Worm (Caenorhabditis elegans) whole organism, young adult: ENCODE measurements around the gene ndua-12.
A peak's percentile ranks its signal among the peaks of the same experiment; 100 is the strongest.

Source experiments
- B0019.2 ChIP-seq: fragments of 200-800 bp; sonication (Bioruptor generic); conservative IDR thresholded peaks from 2 replicates; pipeline ENCODE4 v1.3.6; 2022; ENCODE audit warnings: missing genetic modification reagents, missing genetic modification characterization, missing compliant biosample characterization
- B0336.3 ChIP-seq: fragments of 200-800 bp; sonication (Bioruptor generic); IDR thresholded peaks from 2 replicates; pipeline ENCODE4 v1.3.6; 2022; ENCODE audit warnings: missing genetic modification characterization, missing compliant biosample characterization
- C06A6.2 ChIP-seq: fragments of 200-800 bp; sonication (Bioruptor generic); conservative IDR thresholded peaks from 2 replicates; pipeline ENCODE4 v1.3.6; 2022; ENCODE audit warnings: missing genetic modification characterization, missing compliant biosample characterization
- F10E7.11 ChIP-seq: sonication (generic microtip); optimal IDR thresholded peaks from 2 replicates; lab custom pipeline; 2017; ENCODE audit warnings: mild to moderate bottlenecking, missing genetic modification characterization, moderate library complexity, missing compliant biosample characterization
- F23B12.7 ChIP-seq: sonication (generic microtip); optimal IDR thresholded peaks from 2 replicates; lab custom pipeline; 2017; ENCODE audit warnings: missing genetic modification characterization, mild to moderate bottlenecking, missing compliant biosample characterization, antibody characterized with exemption, moderate library complexity; ENCODE audit not compliant: insufficient read depth
- F33H1.4 ChIP-seq: fragments of 200-800 bp; sonication (Bioruptor generic); IDR thresholded peaks from 2 replicates; pipeline ENCODE4 v1.3.6; 2022; ENCODE audit warnings: missing genetic modification reagents, missing genetic modification characterization, missing compliant biosample characterization
- F37B4.10 ChIP-seq: fragments of 200-800 bp; sonication (Bioruptor generic); IDR thresholded peaks from 2 replicates; pipeline ENCODE4 v1.3.6; 2022; ENCODE audit warnings: missing genetic modification characterization, missing compliant biosample characterization
- F49E8.2 ChIP-seq: sonication (generic microtip); optimal IDR thresholded peaks from 3 replicates; lab custom pipeline; 2017; ENCODE audit warnings: missing genetic modification characterization, mild to moderate bottlenecking, missing compliant biosample characterization, antibody characterized with exemption, moderate library complexity; ENCODE audit not compliant: insufficient read depth
- F57A8.1 ChIP-seq: fragments of 200-800 bp; sonication (Bioruptor generic); optimal IDR thresholded peaks from 2 replicates; lab custom pipeline; 2018; ENCODE audit warnings: mild to moderate bottlenecking, missing genetic modification characterization, moderate library complexity, missing compliant biosample characterization
- F57C9.4 ChIP-seq: sonication (generic microtip); optimal IDR thresholded peaks from 2 replicates; lab custom pipeline; 2017; ENCODE audit warnings: mild to moderate bottlenecking, missing genetic modification characterization, missing compliant biosample characterization
- Y53G8AR.9 ChIP-seq: fragments of 200-800 bp; sonication (Bioruptor generic); conservative IDR thresholded peaks from 2 replicates; pipeline ENCODE4 v1.3.6; 2022; ENCODE audit warnings: missing genetic modification reagents, missing genetic modification characterization, missing compliant biosample characterization
- Y56A3A.18 ChIP-seq: fragments of 200-800 bp; sonication (Bioruptor generic); IDR thresholded peaks from 2 replicates; pipeline ENCODE4 v1.3.6; 2022; ENCODE audit warnings: missing genetic modification reagents, missing genetic modification characterization, missing compliant biosample characterization
- athp-1 ChIP-seq: sonication (generic microtip); optimal IDR thresholded peaks from 2 replicates; lab custom pipeline; 2017; ENCODE audit warnings: mild to moderate bottlenecking, missing genetic modification characterization, missing compliant biosample characterization
- attf-3 ChIP-seq: fragments of 200-800 bp; sonication (Bioruptor generic); conservative IDR thresholded peaks from 2 replicates; pipeline ENCODE4 v1.3.6; 2022; ENCODE audit warnings: missing genetic modification reagents, missing genetic modification characterization, missing compliant biosample characterization
- cebp-1 ChIP-seq, 2 experiments: fragments of 200-800 bp in 1 of 2; sonication (Bioruptor generic) in 1 of 2; sonication (generic microtip) in 1 of 2; IDR thresholded peaks in 1 of 2; optimal IDR thresholded peaks in 1 of 2; 2 replicates each; pipeline versions ENCODE4 v1.3.6 to Lab custom; 2017 to 2022; ENCODE audit warnings: missing compliant biosample characterization in 2 of 2, missing genetic modification characterization in 2 of 2, mild to moderate bottlenecking in 1 of 2, missing genetic modification reagents in 1 of 2, moderate library complexity in 1 of 2
- ceh-58 ChIP-seq: fragments of 200-800 bp; sonication (Bioruptor generic); IDR thresholded peaks from 2 replicates; pipeline ENCODE4 v1.3.6; 2022; ENCODE audit warnings: missing genetic modification characterization, missing compliant biosample characterization
- chd-7 ChIP-seq: sonication (generic microtip); optimal IDR thresholded peaks from 2 replicates; lab custom pipeline; 2016; ENCODE audit warnings: mild to moderate bottlenecking, missing genetic modification characterization, moderate library complexity, missing compliant biosample characterization
- die-1 ChIP-seq: sonication (generic microtip); optimal IDR thresholded peaks from 2 replicates; lab custom pipeline; 2016; ENCODE audit warnings: missing genotype, mild to moderate bottlenecking, missing genetic modification characterization, missing compliant biosample characterization
- dpff-1 ChIP-seq: sonication (generic microtip); optimal IDR thresholded peaks from 2 replicates; lab custom pipeline; 2017; ENCODE audit warnings: mild to moderate bottlenecking, missing genetic modification characterization, missing compliant biosample characterization
- dpl-1 ChIP-seq: fragments of 150-350 bp; optimal IDR thresholded peaks from 2 replicates; lab custom pipeline; 2014; ENCODE audit warnings: missing biosample characterization, missing genetic modification reagents, missing genetic modification characterization
- efl-1 ChIP-seq: fragments of 150-350 bp; optimal IDR thresholded peaks from 2 replicates; lab custom pipeline; 2014; ENCODE audit warnings: missing biosample characterization, missing genetic modification reagents, missing genetic modification characterization
- fkh-3 ChIP-seq: sonication (generic microtip); optimal IDR thresholded peaks from 2 replicates; lab custom pipeline; 2016; ENCODE audit warnings: mild to moderate bottlenecking, missing genetic modification characterization, missing compliant biosample characterization
- hmg-1.2 ChIP-seq: fragments of 200-800 bp; sonication (Bioruptor generic); IDR thresholded peaks from 2 replicates; pipeline ENCODE4 v1.3.6; 2022; ENCODE audit warnings: missing genetic modification reagents, missing genetic modification characterization, missing compliant biosample characterization
- hrde-1 ChIP-seq: sonication (generic microtip); optimal IDR thresholded peaks from 2 replicates; lab custom pipeline; 2016; ENCODE audit warnings: missing genetic modification characterization, mild to moderate bottlenecking, missing compliant biosample characterization, moderate library complexity, missing genotype, missing genetic modification reagents, borderline replicate concordance
- hsf-1 ChIP-seq: fragments of 200-800 bp; sonication (Bioruptor generic); IDR thresholded peaks from 2 replicates; pipeline ENCODE4 v1.3.6; 2022; ENCODE audit warnings: missing genetic modification reagents, missing genetic modification characterization, missing compliant biosample characterization
- let-607 ChIP-seq, 2 experiments: fragments of 200-800 bp in 1 of 2; sonication (Bioruptor generic) in 1 of 2; sonication (generic microtip) in 1 of 2; optimal IDR thresholded peaks; 2 replicates each; lab custom pipeline; 2016 to 2018; ENCODE audit warnings: mild to moderate bottlenecking in 2 of 2, missing compliant biosample characterization in 2 of 2, missing genetic modification characterization in 2 of 2, moderate library complexity in 2 of 2, missing genotype in 1 of 2
- lin-26 ChIP-seq: fragments of 200-800 bp; sonication (Bioruptor generic); IDR thresholded peaks from 2 replicates; pipeline ENCODE4 v1.3.6; 2022; ENCODE audit warnings: missing genetic modification reagents, missing genetic modification characterization, missing compliant biosample characterization
- lin-35 ChIP-seq, 3 experiments: fragments of 150-350 bp in 2 of 3; sonication (generic microtip) in 1 of 3; optimal IDR thresholded peaks; 2 replicates each; lab custom pipeline; 2014 to 2018; ENCODE audit warnings: missing biosample characterization in 3 of 3, missing genetic modification characterization in 3 of 3, missing genetic modification reagents in 3 of 3
- lir-1 ChIP-seq: fragments of 200-800 bp; sonication (Bioruptor generic); conservative IDR thresholded peaks from 2 replicates; pipeline ENCODE4 v1.3.6; 2022; ENCODE audit warnings: missing genetic modification reagents, missing genetic modification characterization, missing compliant biosample characterization
- madf-10 ChIP-seq: sonication (generic microtip); optimal IDR thresholded peaks from 2 replicates; lab custom pipeline; 2016; ENCODE audit warnings: mild to moderate bottlenecking, missing genetic modification characterization, missing compliant biosample characterization
- madf-6 ChIP-seq: fragments of 200-800 bp; sonication (Bioruptor generic); IDR thresholded peaks from 2 replicates; pipeline ENCODE4 v1.3.6; 2022; ENCODE audit warnings: missing genetic modification reagents, missing genetic modification characterization, missing compliant biosample characterization
- rcor-1 ChIP-seq: fragments of 200-800 bp; sonication (Bioruptor generic); IDR thresholded peaks from 2 replicates; pipeline ENCODE4 v1.3.6; 2022; ENCODE audit warnings: missing genetic modification reagents, missing genetic modification characterization, missing compliant biosample characterization
- rec-8 ChIP-seq, 2 experiments: sonication (generic microtip); optimal IDR thresholded peaks; 2 replicates each; lab custom pipeline; 2016; ENCODE audit warnings: mild to moderate bottlenecking in 2 of 2, missing genetic modification characterization in 2 of 2, missing genetic modification reagents in 2 of 2, missing genotype in 2 of 2, missing biosample characterization in 1 of 2, missing compliant biosample characterization in 1 of 2, moderate library complexity in 1 of 2
- repo-1 ChIP-seq: sonication (generic microtip); optimal IDR thresholded peaks from 2 replicates; lab custom pipeline; 2017; ENCODE audit warnings: mild to moderate bottlenecking, missing genetic modification characterization, missing compliant biosample characterization
- rpc-1 ChIP-seq, 2 experiments: fragments of 150-350 bp in 1 of 2; sonication (generic microtip) in 1 of 2; optimal IDR thresholded peaks; 2 replicates each; lab custom pipeline; 2014 to 2018; ENCODE audit warnings: missing biosample characterization in 1 of 2, missing genetic modification characterization in 1 of 2, missing genetic modification reagents in 1 of 2, missing genotype in 1 of 2
- sdz-38 ChIP-seq: sonication (generic microtip); optimal IDR thresholded peaks from 2 replicates; lab custom pipeline; 2016; ENCODE audit warnings: missing genotype, missing genetic modification characterization, missing compliant biosample characterization
- snpc-1.3 ChIP-seq: sonication (generic microtip); optimal IDR thresholded peaks from 2 replicates; lab custom pipeline; 2017; ENCODE audit warnings: missing genetic modification characterization, mild to moderate bottlenecking, missing compliant biosample characterization, antibody characterized with exemption, moderate library complexity, missing genotype, missing genetic modification reagents; ENCODE audit not compliant: insufficient read depth
- snpc-4 ChIP-seq, 5 experiments: fragments of 150-350 bp in 1 of 5; sonication (generic microtip) in 4 of 5; optimal IDR thresholded peaks; 2 replicates each; lab custom pipeline; 2014 to 2018; ENCODE audit warnings: missing genetic modification characterization in 5 of 5, missing biosample characterization in 3 of 5, antibody characterized with exemption in 2 of 5, mild to moderate bottlenecking in 2 of 5, missing compliant biosample characterization in 2 of 5, missing genotype in 2 of 5, moderate library complexity in 2 of 5, missing genetic modification reagents in 1 of 5
- somi-1 ChIP-seq: fragments of 200-800 bp; sonication (Bioruptor generic); optimal IDR thresholded peaks from 2 replicates; lab custom pipeline; 2018; ENCODE audit warnings: mild to moderate bottlenecking, missing genetic modification characterization, missing compliant biosample characterization
- sptf-2 ChIP-seq: fragments of 200-800 bp; sonication (Bioruptor generic); optimal IDR thresholded peaks from 2 replicates; lab custom pipeline; 2018; ENCODE audit warnings: mild to moderate bottlenecking, missing genetic modification characterization, missing compliant biosample characterization
- tbp1 ChIP-seq: fragments of 200-800 bp; sonication (Bioruptor generic); optimal IDR thresholded peaks from 2 replicates; lab custom pipeline; 2018; ENCODE audit warnings: mild to moderate bottlenecking, missing genetic modification characterization, missing compliant biosample characterization
- tbx-9 ChIP-seq: sonication (generic microtip); optimal IDR thresholded peaks from 2 replicates; lab custom pipeline; 2016; ENCODE audit warnings: borderline replicate concordance, missing genetic modification characterization, inconsistent platforms, missing compliant biosample characterization
- tlf-1 ChIP-seq: fragments of 200-800 bp; sonication (Bioruptor generic); optimal IDR thresholded peaks from 2 replicates; lab custom pipeline; 2018; ENCODE audit warnings: mild to moderate bottlenecking, missing genetic modification characterization, missing compliant biosample characterization
- unc-62 ChIP-seq: fragments of 150-350 bp; optimal IDR thresholded peaks from 2 replicates; lab custom pipeline; 2014; ENCODE audit warnings: missing biosample characterization, missing genetic modification reagents, missing genetic modification characterization
- ztf-3 ChIP-seq: fragments of 200-800 bp; sonication (Bioruptor generic); optimal IDR thresholded peaks from 2 replicates; lab custom pipeline; 2018; ENCODE audit warnings: mild to moderate bottlenecking, missing genetic modification characterization, missing compliant biosample characterization

The ndua-12 gene

DNA sequence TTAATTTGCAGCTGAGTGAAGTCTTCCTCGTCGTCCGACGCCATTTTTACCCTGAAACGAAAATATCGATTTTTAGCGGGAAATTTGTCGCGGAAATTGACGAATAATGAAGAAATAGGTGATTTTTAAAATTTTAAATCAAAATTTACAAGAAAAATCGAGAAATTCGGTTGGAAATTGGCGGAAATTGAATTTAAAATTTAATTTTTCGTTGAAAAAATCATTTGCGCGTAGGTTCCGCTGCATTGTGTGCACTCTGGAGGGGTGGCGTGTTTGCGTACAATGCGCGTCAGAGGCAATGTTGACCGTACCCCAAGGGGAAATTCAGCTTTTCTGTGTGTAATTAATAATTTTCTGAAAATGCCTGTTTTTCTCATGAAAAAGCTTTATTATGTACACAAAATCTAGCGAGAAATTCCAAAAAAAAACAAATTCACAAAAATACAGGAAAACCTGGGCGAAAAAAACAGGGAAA lies 15.7 kb downstream of the ndua-12 start, which contains the start of gene Y94H6A.5 (continued):
- no peak for TF ChIP-seq dpl-1 (GFP tag; lab: Kevin White, UChicago)
- TF ChIP-seq F37B4.10 (GFP tag; lab: Robert Waterston, UW), result no peak
- TF ChIP-seq madf-6 (GFP tag; lab: Robert Waterston, UW), result no peak
- TF ChIP-seq tbx-9 (tag; lab: Kevin White, UChicago), result no peak
- no peak for TF ChIP-seq rec-8 (tag; optimal IDR thresholded peaks at IDR 0.05; lab: Kevin White, UChicago)
- no peak for TF ChIP-seq lin-26 (GFP tag; lab: Robert Waterston, UW)
- TF ChIP-seq F57A8.1 (GFP tag; lab: Kevin White, UChicago), result no peak
- peak; percentile 10 for TF ChIP-seq tbp1 (GFP tag; lab: Kevin White, UChicago)
- TF ChIP-seq snpc-1.3 (tag; lab: Kevin White, UChicago), result no peak
- peak; percentile 32; the same call in 1 of the 2 replicates for TF ChIP-seq F33H1.4 (GFP tag; lab: Robert Waterston, UW)
- TF ChIP-seq unc-62, result no peak
- no peak for TF ChIP-seq ztf-3 (GFP tag; lab: Kevin White, UChicago)
- peak; percentile 49; the same call in 1 of the 2 replicates for TF ChIP-seq hmg-1.2
- no peak for TF ChIP-seq Y56A3A.18
- TF ChIP-seq F10E7.11 (tag; lab: Kevin White, UChicago), result no peak
- no peak for TF ChIP-seq Y53G8AR.9
- no peak for TF ChIP-seq F57C9.4 (tag; lab: Kevin White, UChicago)
- no peak for TF ChIP-seq B0336.3 (GFP tag; lab: Robert Waterston, UW)
- no peak for TF ChIP-seq athp-1 (tag; lab: Kevin White, UChicago)
- TF ChIP-seq attf-3 (GFP tag; lab: Robert Waterston, UW), result 0 out of 2 replicates have a peak, but pooled peaks have one; percentile 21
- TF ChIP-seq sdz-38 (tag; lab: Kevin White, UChicago), result no peak
- no peak for TF ChIP-seq hrde-1
- peak; percentile 52; the same call in 1 of the 2 replicates for TF ChIP-seq B0019.2 (GFP tag; lab: Robert Waterston, UW)
- TF ChIP-seq fkh-3 (tag; lab: Kevin White, UChicago), result no peak
- TF ChIP-seq repo-1 (tag; lab: Kevin White, UChicago), result no peak
- peak; percentile 47 for TF ChIP-seq F23B12.7 (tag; lab: Kevin White, UChicago)
- 0 out of 2 replicates have a peak, but pooled peaks have one; percentile 18 for TF ChIP-seq rcor-1 (GFP tag; lab: Robert Waterston, UW)
- TF ChIP-seq hsf-1 (GFP tag; lab: Robert Waterston, UW), result no peak
- no peak for TF ChIP-seq somi-1 (GFP tag; lab: Kevin White, UChicago)
- no peak for TF ChIP-seq sptf-2 (GFP tag; lab: Kevin White, UChicago)
- TF ChIP-seq lin-35 (GFP tag; optimal IDR thresholded peaks at IDR 0.05; lab: Kevin White, UChicago), result peak in 1 of 3 experiments; percentile 17
- TF ChIP-seq die-1 (tag; lab: Kevin White, UChicago), result no peak
- TF ChIP-seq tlf-1 (GFP tag; lab: Kevin White, UChicago), result no peak
- TF ChIP-seq F49E8.2, result no peak
- no peak for TF ChIP-seq let-607 (tag; optimal IDR thresholded peaks at IDR 0.05; lab: Kevin White, UChicago)
- TF ChIP-seq chd-7 (tag; lab: Kevin White, UChicago), result no peak
- TF ChIP-seq ceh-58 (GFP tag; lab: Robert Waterston, UW), result no peak
- no peak for TF ChIP-seq snpc-4 (GFP tag; optimal IDR thresholded peaks at IDR 0.05; lab: Kevin White, UChicago)
- peak in 1 of 4 experiments; percentile 18 for TF ChIP-seq snpc-4 (tag; optimal IDR thresholded peaks at IDR 0.05; lab: Kevin White, UChicago)
- TF ChIP-seq dpff-1 (tag; lab: Kevin White, UChicago), result no peak
- TF ChIP-seq lir-1 (GFP tag; lab: Robert Waterston, UW), result 0 out of 2 replicates have a peak, but pooled peaks have one; percentile 34
- peak; percentile 15 for TF ChIP-seq efl-1 (GFP tag; lab: Kevin White, UChicago)
- no peak for TF ChIP-seq C06A6.2
- TF ChIP-seq madf-10, result no peak
- TF ChIP-seq cebp-1 (GFP tag; IDR thresholded peaks at IDR 0.05; lab: Robert Waterston, UW), result 0 out of 2 replicates have a peak, but pooled peaks have one; percentile 27
- peak; percentile 60 for TF ChIP-seq cebp-1 (tag; optimal IDR thresholded peaks at IDR 0.05; lab: Kevin White, UChicago)
- TF ChIP-seq rpc-1 (optimal IDR thresholded peaks at IDR 0.05; lab: Kevin White, UChicago), result no peak
- no peak for TF ChIP-seq rpc-1 (tag; optimal IDR thresholded peaks at IDR 0.05; lab: Kevin White, UChicago)
